Worm (Caenorhabditis elegans) whole organism, mixed stage, embryonic: ENCODE measurements around the gene K06H7.2.

ENCODE experiments used
- M03D4.4 ChIP-seq: sonication (generic microtip); optimal IDR thresholded peaks from 2 replicates; lab custom pipeline; 2017; ENCODE audit warnings: mild to moderate bottlenecking, missing genetic modification characterization, missing compliant biosample characterization
- bed-3 ChIP-seq: fragments of 200-800 bp; sonication (Bioruptor generic); optimal IDR thresholded peaks from 3 replicates; lab custom pipeline; 2018; ENCODE audit warnings: mild to moderate bottlenecking, missing genetic modification characterization, moderate library complexity, missing compliant biosample characterization
- blmp-1 ChIP-seq: fragments of 150-350 bp; optimal IDR thresholded peaks from 2 replicates; lab custom pipeline; 2014; ENCODE audit warnings: missing biosample characterization, missing genetic modification characterization
- ceh-39 ChIP-seq: fragments of 150-350 bp; optimal IDR thresholded peaks from 2 replicates; lab custom pipeline; 2014; ENCODE audit warnings: missing biosample characterization, missing genetic modification characterization
- ceh-43 ChIP-seq: fragments of 200-800 bp; sonication (Bioruptor generic); optimal IDR thresholded peaks from 2 replicates; lab custom pipeline; 2018; ENCODE audit warnings: mild to moderate bottlenecking, missing genetic modification characterization, moderate library complexity, missing compliant biosample characterization
- ceh-83 ChIP-seq: fragments of 200-800 bp; sonication (Bioruptor generic); optimal IDR thresholded peaks from 2 replicates; lab custom pipeline; 2018; ENCODE audit warnings: mild to moderate bottlenecking, missing genetic modification characterization, missing compliant biosample characterization
- ces-1 ChIP-seq: fragments of 150-350 bp; optimal IDR thresholded peaks from 2 replicates; lab custom pipeline; 2014; ENCODE audit warnings: missing biosample characterization, missing genetic modification reagents, missing genetic modification characterization
- cnd-1 ChIP-seq: fragments of 200-800 bp; sonication (Bioruptor generic); optimal IDR thresholded peaks from 2 replicates; lab custom pipeline; 2018; ENCODE audit warnings: mild to moderate bottlenecking, missing genetic modification characterization, missing compliant biosample characterization
- drap-1 ChIP-seq: fragments of 200-800 bp; sonication (Bioruptor generic); optimal IDR thresholded peaks from 3 replicates; lab custom pipeline; 2018; ENCODE audit warnings: mild to moderate bottlenecking, missing genetic modification characterization, missing compliant biosample characterization
- elt-1 ChIP-seq: sonication (generic microtip); optimal IDR thresholded peaks from 2 replicates; lab custom pipeline; 2017; ENCODE audit warnings: missing genetic modification characterization, mild to moderate bottlenecking, missing compliant biosample characterization, antibody characterized with exemption, moderate library complexity, borderline replicate concordance; ENCODE audit not compliant: insufficient read depth
- elt-3 ChIP-seq: fragments of 150-350 bp; optimal IDR thresholded peaks from 2 replicates; lab custom pipeline; 2014; ENCODE audit warnings: missing biosample characterization, missing genetic modification characterization
- flh-1 ChIP-seq: fragments of 200-800 bp; sonication (Bioruptor generic); optimal IDR thresholded peaks from 2 replicates; lab custom pipeline; 2018; ENCODE audit warnings: mild to moderate bottlenecking, missing genetic modification characterization, moderate library complexity, missing compliant biosample characterization
- ham-2 ChIP-seq: fragments of 200-800 bp; sonication (Bioruptor generic); optimal IDR thresholded peaks from 2 replicates; lab custom pipeline; 2018; ENCODE audit warnings: mild to moderate bottlenecking, missing genetic modification characterization, missing compliant biosample characterization
- hlh-1 ChIP-seq: fragments of 150-350 bp; optimal IDR thresholded peaks from 2 replicates; lab custom pipeline; 2014; ENCODE audit warnings: missing biosample characterization, missing genetic modification reagents, missing genetic modification characterization
- lin-13 ChIP-seq: fragments of 150-350 bp; optimal IDR thresholded peaks from 2 replicates; lab custom pipeline; 2014; ENCODE audit warnings: missing biosample characterization, missing genetic modification characterization
- lin-32 ChIP-seq: fragments of 200-800 bp; sonication (Bioruptor generic); optimal IDR thresholded peaks from 2 replicates; lab custom pipeline; 2018; ENCODE audit warnings: mild to moderate bottlenecking, missing genetic modification characterization, missing compliant biosample characterization
- lsy-2 ChIP-seq: fragments of 150-350 bp; optimal IDR thresholded peaks from 2 replicates; lab custom pipeline; 2014; ENCODE audit warnings: missing biosample characterization, missing genetic modification characterization
- mab-5 ChIP-seq: fragments of 150-350 bp; optimal IDR thresholded peaks from 2 replicates; lab custom pipeline; 2014; ENCODE audit warnings: missing biosample characterization, missing genetic modification characterization
- mep-1 ChIP-seq: fragments of 150-350 bp; optimal IDR thresholded peaks from 2 replicates; lab custom pipeline; 2017; ENCODE audit warnings: missing biosample characterization, missing genetic modification reagents, missing genetic modification characterization, inconsistent platforms
- mls-2 ChIP-seq: sonication (generic microtip); optimal IDR thresholded peaks from 2 replicates; lab custom pipeline; 2016; ENCODE audit warnings: mild to moderate bottlenecking, missing genetic modification characterization, moderate library complexity, missing compliant biosample characterization
- nhr-12 ChIP-seq: fragments of 150-350 bp; optimal IDR thresholded peaks from 2 replicates; lab custom pipeline; 2014; ENCODE audit warnings: missing biosample characterization, missing genetic modification characterization
- nhr-2 ChIP-seq: fragments of 150-350 bp; optimal IDR thresholded peaks from 2 replicates; lab custom pipeline; 2014; ENCODE audit warnings: missing biosample characterization, missing genetic modification characterization
- nhr-237 ChIP-seq: fragments of 150-350 bp; optimal IDR thresholded peaks from 2 replicates; lab custom pipeline; 2014; ENCODE audit warnings: missing biosample characterization, missing genetic modification characterization
- nhr-28 ChIP-seq: fragments of 150-350 bp; optimal IDR thresholded peaks from 2 replicates; lab custom pipeline; 2014; ENCODE audit warnings: missing biosample characterization, missing genetic modification characterization
- pha-4 ChIP-seq: fragments of 150-350 bp; optimal IDR thresholded peaks from 2 replicates; lab custom pipeline; 2018; ENCODE audit warnings: missing biosample characterization, missing genetic modification reagents, missing genetic modification characterization
- sem-2 ChIP-seq: fragments of 200-800 bp; sonication (Bioruptor generic); optimal IDR thresholded peaks from 2 replicates; lab custom pipeline; 2018; ENCODE audit warnings: mild to moderate bottlenecking, missing genetic modification characterization, missing compliant biosample characterization
- sptf-1 ChIP-seq: sonication (generic microtip); optimal IDR thresholded peaks from 2 replicates; lab custom pipeline; 2017; ENCODE audit warnings: mild to moderate bottlenecking, missing genetic modification characterization, moderate library complexity, missing compliant biosample characterization
- tbx-8 ChIP-seq: fragments of 200-800 bp; sonication (Bioruptor generic); optimal IDR thresholded peaks from 2 replicates; lab custom pipeline; 2018; ENCODE audit warnings: mild to moderate bottlenecking, missing genetic modification characterization, moderate library complexity, missing compliant biosample characterization
- unc-120 ChIP-seq: sonication (generic microtip); optimal IDR thresholded peaks from 2 replicates; lab custom pipeline; 2017; ENCODE audit warnings: missing genetic modification characterization, missing compliant biosample characterization; ENCODE audit not compliant: poor library complexity, severe bottlenecking
- unc-39 ChIP-seq: fragments of 150-350 bp; optimal IDR thresholded peaks from 2 replicates; lab custom pipeline; 2014; ENCODE audit warnings: missing biosample characterization, missing genetic modification characterization
- unc-62 ChIP-seq: fragments of 150-350 bp; optimal IDR thresholded peaks from 2 replicates; lab custom pipeline; 2014; ENCODE audit warnings: missing biosample characterization, missing genetic modification reagents, missing genetic modification characterization
- zip-8 ChIP-seq: fragments of 150-350 bp; optimal IDR thresholded peaks from 2 replicates; lab custom pipeline; 2014; ENCODE audit warnings: missing biosample characterization, missing genetic modification characterization
- ztf-11 ChIP-seq: fragments of 150-350 bp; optimal IDR thresholded peaks from 2 replicates; lab custom pipeline; 2014; ENCODE audit warnings: missing biosample characterization, missing genetic modification characterization

The K06H7.2 gene

DNA sequence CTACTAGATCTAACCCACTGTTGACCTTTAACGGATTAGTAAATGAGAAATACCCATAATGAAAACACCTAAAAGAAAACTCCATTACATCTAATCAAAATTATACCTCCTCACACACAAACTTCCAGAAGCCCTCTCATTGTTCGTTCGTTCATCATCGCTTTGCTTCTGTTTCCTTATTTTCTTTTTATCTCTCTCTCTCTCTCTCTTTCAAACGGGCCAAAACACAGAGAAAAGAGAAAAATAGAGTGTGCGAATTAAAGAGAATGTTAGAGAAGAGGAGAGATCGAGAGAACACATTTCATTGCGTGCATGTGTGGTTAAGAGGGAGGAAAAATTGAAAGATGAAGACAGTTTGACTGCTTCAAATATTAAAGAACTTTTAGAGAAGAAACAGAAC is 30.9 kb downstream of the K06H7.2 start:
- TF ChIP-seq nhr-237 (tag; lab: Kevin White, UChicago) (peak; percentile 52), ceh-83 (GFP tag; lab: Kevin White, UChicago) (no peak), elt-3 (tag; lab: Kevin White, UChicago) (no peak), pha-4 (no peak), lsy-2 (tag; lab: Kevin White, UChicago) (peak; percentile 34), ces-1 (GFP tag; lab: Kevin White, UChicago) (peak; percentile 79), mep-1 (tag; lab: Kevin White, UChicago) (no peak), lin-13 (tag; lab: Kevin White, UChicago) (no peak), unc-39 (tag; lab: Kevin White, UChicago) (no peak), unc-62 (GFP tag; lab: Kevin White, UChicago) (peak; percentile 18), bed-3 (GFP tag; lab: Kevin White, UChicago) (no peak), sem-2 (no peak), hlh-1 (peak; percentile 5), ceh-39 (no peak), mls-2 (peak; percentile 48), unc-120 (peak; percentile 30), nhr-2 (tag; lab: Kevin White, UChicago) (no peak)

DNA sequence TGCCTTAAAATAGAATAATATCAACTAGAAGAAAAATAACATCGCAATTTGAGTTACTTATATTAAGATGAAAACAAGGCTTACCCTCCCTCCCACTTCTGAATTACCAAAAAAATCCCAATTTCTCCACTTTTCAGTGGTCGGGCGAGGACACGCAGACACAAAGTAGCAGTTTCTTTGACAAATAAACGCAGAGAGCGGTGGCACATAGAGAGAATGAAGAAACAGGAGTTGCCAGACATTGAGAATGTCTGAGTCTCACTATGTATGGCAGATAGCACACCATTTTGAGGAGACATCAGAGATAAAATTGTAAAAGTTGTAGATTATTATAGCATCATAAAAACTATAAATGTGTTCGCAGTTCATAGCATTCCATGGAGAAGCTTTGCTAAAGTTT is 31.9 kb downstream of the K06H7.2 start:
- peak; percentile 11 for TF ChIP-seq lsy-2 (tag; lab: Kevin White, UChicago)
- TF ChIP-seq pha-4 = peak; percentile 48
- no peak for TF ChIP-seq mep-1 (tag; lab: Kevin White, UChicago)
- TF ChIP-seq unc-62 (GFP tag; lab: Kevin White, UChicago) = peak; percentile 58
- peak; percentile 43 for TF ChIP-seq nhr-2 (tag; lab: Kevin White, UChicago)
- TF ChIP-seq unc-120 = peak; percentile 90
- TF ChIP-seq zip-8 (tag; lab: Kevin White, UChicago) = no peak
- peak; percentile 70 for TF ChIP-seq ces-1 (GFP tag; lab: Kevin White, UChicago)

DNA sequence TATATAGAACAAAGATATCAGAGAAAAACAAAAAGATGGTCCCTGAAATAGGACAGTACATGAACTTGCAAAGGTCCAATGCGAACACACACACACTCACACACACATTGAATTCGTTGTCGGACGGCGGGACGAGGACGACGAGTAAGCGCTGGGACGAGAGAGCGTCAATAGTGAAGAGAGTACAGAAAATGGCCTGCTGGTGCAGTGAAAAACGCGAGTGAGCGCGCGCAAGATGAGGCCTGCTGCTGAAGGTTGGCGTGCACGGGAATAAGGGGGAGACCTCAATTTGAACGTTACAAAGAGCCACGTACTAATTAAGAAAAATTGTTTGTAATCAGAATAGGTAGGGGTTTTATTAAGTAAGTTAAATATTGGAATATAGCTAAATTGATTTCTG is 33.6 kb downstream of the K06H7.2 start:
- peak; percentile 60 for TF ChIP-seq cnd-1
- TF ChIP-seq ztf-11 (tag; lab: Kevin White, UChicago) = no peak
- peak; percentile 50 for TF ChIP-seq drap-1
- TF ChIP-seq unc-39 (tag; lab: Kevin White, UChicago) = no peak
- TF ChIP-seq unc-120 = peak; percentile 25
- TF ChIP-seq ham-2 = peak; percentile 48
- no peak for TF ChIP-seq unc-62 (GFP tag; lab: Kevin White, UChicago)
- TF ChIP-seq lsy-2 (tag; lab: Kevin White, UChicago) = peak; percentile 24
- peak; percentile 15 for TF ChIP-seq pha-4
- TF ChIP-seq tbx-8 (GFP tag; lab: Kevin White, UChicago) = no peak
- TF ChIP-seq elt-3 (tag; lab: Kevin White, UChicago) = no peak
- no peak for TF ChIP-seq ceh-43

DNA sequence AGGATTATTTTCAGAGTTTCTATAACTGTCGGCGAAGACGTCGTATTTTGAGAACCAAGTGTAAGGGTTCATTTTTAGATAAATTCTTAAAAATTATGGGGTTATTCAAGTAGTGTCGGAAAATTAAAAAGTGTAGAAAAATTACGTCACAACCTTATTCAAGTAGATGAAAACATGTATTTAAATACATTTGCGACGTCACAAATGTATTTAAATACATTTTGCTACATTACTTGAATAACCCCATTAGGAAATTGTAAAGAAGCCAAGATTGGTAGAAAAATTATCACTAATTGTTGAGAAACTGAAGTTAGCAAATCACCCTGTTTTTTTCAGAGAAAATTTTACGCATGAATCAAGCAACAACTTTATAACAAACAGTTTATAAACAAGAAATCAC is 35.8 kb downstream of the K06H7.2 start:
- TF ChIP-seq sem-2 (no peak), zip-8 (tag; lab: Kevin White, UChicago) (no peak), unc-62 (GFP tag; lab: Kevin White, UChicago) (no peak), unc-39 (tag; lab: Kevin White, UChicago) (no peak), lsy-2 (tag; lab: Kevin White, UChicago) (no peak), blmp-1 (tag; lab: Kevin White, UChicago) (no peak), ceh-43 (no peak), M03D4.4 (tag; lab: Kevin White, UChicago) (no peak), ces-1 (GFP tag; lab: Kevin White, UChicago) (no peak), lin-13 (tag; lab: Kevin White, UChicago) (no peak), pha-4 (no peak), mep-1 (tag; lab: Kevin White, UChicago) (no peak), bed-3 (GFP tag; lab: Kevin White, UChicago) (no peak), ceh-39 (no peak), nhr-28 (tag; lab: Kevin White, UChicago) (no peak), elt-3 (tag; lab: Kevin White, UChicago) (no peak), nhr-2 (tag; lab: Kevin White, UChicago) (no peak), lin-32 (GFP tag; lab: Kevin White, UChicago) (no peak)

DNA sequence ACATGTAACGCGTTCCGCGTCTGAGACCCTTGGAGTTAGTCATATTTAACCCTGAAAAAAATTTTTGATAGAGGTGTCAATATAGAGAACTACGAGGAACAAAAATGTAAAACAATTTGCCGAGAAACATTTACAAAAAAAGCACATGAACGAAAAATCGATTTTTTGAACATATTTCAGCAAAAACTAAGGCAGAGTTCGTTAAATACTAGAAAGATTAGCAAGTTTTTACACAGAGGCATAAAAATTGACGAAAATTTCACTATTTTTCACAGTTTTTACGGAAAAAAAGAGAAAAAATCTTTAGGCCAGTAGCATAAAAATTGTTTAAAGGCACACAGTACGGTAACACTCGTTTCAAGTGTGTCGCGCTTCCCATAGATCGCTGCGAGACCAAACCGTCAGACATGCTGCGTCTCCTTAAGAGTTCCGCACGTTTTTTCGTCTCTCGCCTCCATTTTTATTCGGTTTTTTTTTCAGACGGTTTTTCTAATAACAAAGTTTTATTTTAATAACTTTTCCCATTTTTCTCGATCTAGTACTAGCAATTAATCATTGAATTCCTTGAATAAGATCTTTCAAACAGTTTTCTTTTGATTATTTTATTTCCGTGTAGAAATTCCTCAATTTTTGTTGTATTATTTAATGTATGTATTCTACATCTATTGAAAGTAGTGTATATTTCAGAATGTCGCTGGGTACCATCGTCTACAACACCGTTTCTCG is 37.0 kb downstream of the K06H7.2 start, which contains the start of the genes rpl-21 and C14B9.10:
rpl-21 (minus strand) TSS at position 51 of the 726 bp plus-strand sequence.
C14B9.10 (plus strand) TSS at position 676 of the 726 bp plus-strand sequence.
- TF ChIP-seq ztf-11 (tag; lab: Kevin White, UChicago) (no peak), lsy-2 (tag; lab: Kevin White, UChicago) (peak; percentile 98), zip-8 (tag; lab: Kevin White, UChicago) (no peak), nhr-237 (tag; lab: Kevin White, UChicago) (peak; percentile 80), ceh-39 (peak; percentile 65), ham-2 (no peak), nhr-2 (tag; lab: Kevin White, UChicago) (no peak), ces-1 (GFP tag; lab: Kevin White, UChicago) (peak; percentile 67), lin-32 (GFP tag; lab: Kevin White, UChicago) (no peak), unc-62 (GFP tag; lab: Kevin White, UChicago) (peak; percentile 22), sem-2 (no peak), elt-1 (no peak), nhr-28 (tag; lab: Kevin White, UChicago) (no peak), mep-1 (tag; lab: Kevin White, UChicago) (peak; percentile 91), ceh-43 (no peak), M03D4.4 (tag; lab: Kevin White, UChicago) (no peak), pha-4 (peak; percentile 83), ceh-83 (GFP tag; lab: Kevin White, UChicago) (no peak), blmp-1 (tag; lab: Kevin White, UChicago) (no peak), elt-3 (tag; lab: Kevin White, UChicago) (no peak), unc-39 (tag; lab: Kevin White, UChicago) (no peak), sptf-1 (tag; lab: Kevin White, UChicago) (no peak), hlh-1 (peak; percentile 25), mab-5 (no peak), flh-1 (GFP tag; lab: Kevin White, UChicago) (no peak), bed-3 (GFP tag; lab: Kevin White, UChicago) (no peak), tbx-8 (GFP tag; lab: Kevin White, UChicago) (no peak), nhr-12 (tag; lab: Kevin White, UChicago) (no peak), mls-2 (no peak), lin-13 (tag; lab: Kevin White, UChicago) (peak; percentile 76)
